Worm (Caenorhabditis elegans): ENCODE data around the gene srbc-63.
A peak's percentile ranks its signal among the peaks of the same experiment; 100 is the strongest.

The srbc-63 gene

DNA sequence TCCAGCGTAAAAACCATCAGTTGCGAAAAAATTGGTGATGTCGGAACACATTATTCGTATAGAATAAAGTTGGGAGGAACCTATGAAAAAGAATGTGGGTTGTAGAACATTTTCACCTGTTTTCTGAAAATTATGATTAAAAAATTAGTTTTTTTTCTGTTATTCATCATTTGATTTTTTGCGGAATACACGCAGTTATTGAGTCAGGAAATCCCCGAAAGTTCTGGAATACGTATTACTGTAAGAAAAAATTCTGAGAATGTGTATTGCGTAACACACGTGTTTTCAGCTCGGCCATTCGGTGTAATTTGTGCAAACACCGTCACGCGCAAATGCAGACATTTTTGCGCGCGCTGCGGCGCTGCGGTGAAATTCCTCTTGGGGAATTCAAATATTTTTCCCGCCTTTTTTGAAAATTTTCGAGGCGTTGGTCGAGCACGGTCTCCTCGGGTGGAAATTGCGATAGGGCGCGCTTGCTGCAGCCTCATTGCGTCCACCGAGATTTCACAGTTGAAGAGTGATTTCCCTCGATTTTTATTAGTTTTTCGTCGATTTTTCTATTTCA, 23.6 kb downstream of the srbc-63 start, which contains the start of gene srh-170:
TSS of gene srh-170 (minus strand) at position 51 of the 565 bp plus-strand sequence.
- TF ChIP-seq tlp-1 (tag; optimal IDR thresholded peaks at IDR 0.05) (no peak), ztf-4 (tag; optimal IDR thresholded peaks at IDR 0.05) (no peak), lin-35 (GFP tag; optimal IDR thresholded peaks at IDR 0.05) (no peak), zip-4 (GFP tag; optimal IDR thresholded peaks at IDR 0.05) (no peak), ceh-8 (GFP tag; optimal IDR thresholded peaks at IDR 0.05) (no peak), ceh-88 (GFP tag; IDR thresholded peaks at IDR 0.05) (no peak), isw-1 (GFP tag; IDR thresholded peaks at IDR 0.05) (0 out of 2 replicates have a peak, but pooled peaks have one; percentile 16), hpl-2 (GFP tag; optimal IDR thresholded peaks at IDR 0.05) (no peak), nhr-47 (tag; optimal IDR thresholded peaks at IDR 0.05) (peak; percentile 8), lin-13 (GFP tag; optimal IDR thresholded peaks at IDR 0.05) (no peak), ama-1 (optimal IDR thresholded peaks at IDR 0.05) (no peak), swsn-7 (tag; optimal IDR thresholded peaks at IDR 0.05) (no peak), nhr-28 (tag; optimal IDR thresholded peaks at IDR 0.05) (no peak), nhr-20 (tag; optimal IDR thresholded peaks at IDR 0.05) (no peak), F16B12.6 (tag; optimal IDR thresholded peaks at IDR 0.05) (peak; percentile 49), hlh-17 (GFP tag; optimal IDR thresholded peaks at IDR 0.05; ENCODE audit: borderline replicate concordance) (no peak), mdl-1 (tag; optimal IDR thresholded peaks at IDR 0.05) (no peak), pqm-1 (tag; optimal IDR thresholded peaks at IDR 0.05) (no peak), dpl-1 (GFP tag; optimal IDR thresholded peaks at IDR 0.05) (peak in 2 of 3 experiments; percentile 16 to 52), unc-98 (GFP tag; IDR thresholded peaks at IDR 0.05) (no peak), efl-1 (optimal IDR thresholded peaks at IDR 0.05) (peak; percentile 35 to 73), efl-1 (GFP tag; optimal IDR thresholded peaks at IDR 0.05 in 1 of 2) (peak; percentile 46 to 72), nhr-19 (GFP tag; conservative IDR thresholded peaks at IDR 0.05) (no peak), lir-3 (tag; optimal IDR thresholded peaks at IDR 0.05; ENCODE audit: poor library complexity) (no peak), grh-1 (GFP tag; IDR thresholded peaks at IDR 0.05) (peak; percentile 57), snu-23 (GFP tag; optimal IDR thresholded peaks at IDR 0.05) (peak; percentile 23), xbp-1 (tag; optimal IDR thresholded peaks at IDR 0.05) (no peak), mab-9 (GFP tag; IDR thresholded peaks at IDR 0.05) (no peak), vab-15 (tag; optimal IDR thresholded peaks at IDR 0.05) (no peak), nhr-71 (tag; optimal IDR thresholded peaks at IDR 0.05) (peak; percentile 11), zag-1 (tag; optimal IDR thresholded peaks at IDR 0.05) (no peak)

DNA sequence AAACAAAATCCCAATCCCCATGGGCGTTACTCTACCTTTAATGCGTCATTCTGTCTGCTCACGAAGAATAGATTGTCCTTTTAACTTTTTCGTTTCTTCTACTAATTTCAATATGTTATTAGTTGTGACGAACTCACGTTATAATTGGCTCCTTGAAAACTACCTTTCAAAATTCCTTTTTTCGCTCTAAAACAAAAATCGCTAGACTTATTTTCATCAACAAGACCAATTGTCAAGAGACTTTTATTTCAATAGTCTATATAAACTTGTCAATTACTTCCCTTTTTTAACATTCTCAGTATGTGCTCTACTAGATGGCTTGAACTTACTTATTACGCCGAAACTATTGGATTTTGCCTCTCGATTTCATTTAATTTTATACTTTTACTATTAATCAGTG, 27.8 kb downstream of the srbc-63 start, which contains the start of gene str-102:
TSS of gene str-102 (plus strand) at position 301 of the 400 bp plus-strand sequence.
- TF ChIP-seq mab-9 (GFP tag; IDR thresholded peaks at IDR 0.05), result no peak
- no peak for TF ChIP-seq ceh-88 (GFP tag; IDR thresholded peaks at IDR 0.05)
- TF ChIP-seq pqm-1 (tag; optimal IDR thresholded peaks at IDR 0.05), result no peak
- TF ChIP-seq sox-4 (tag; optimal IDR thresholded peaks at IDR 0.05), result no peak
- peak; percentile 72 for TF ChIP-seq ceh-8 (GFP tag; optimal IDR thresholded peaks at IDR 0.05)
- no peak for TF ChIP-seq nhr-47 (tag; optimal IDR thresholded peaks at IDR 0.05)
- no peak for TF ChIP-seq nhr-77 (tag; optimal IDR thresholded peaks at IDR 0.05)
- TF ChIP-seq xbp-1 (tag; optimal IDR thresholded peaks at IDR 0.05), result no peak
- no peak for TF ChIP-seq nhr-20 (tag; optimal IDR thresholded peaks at IDR 0.05)

DNA sequence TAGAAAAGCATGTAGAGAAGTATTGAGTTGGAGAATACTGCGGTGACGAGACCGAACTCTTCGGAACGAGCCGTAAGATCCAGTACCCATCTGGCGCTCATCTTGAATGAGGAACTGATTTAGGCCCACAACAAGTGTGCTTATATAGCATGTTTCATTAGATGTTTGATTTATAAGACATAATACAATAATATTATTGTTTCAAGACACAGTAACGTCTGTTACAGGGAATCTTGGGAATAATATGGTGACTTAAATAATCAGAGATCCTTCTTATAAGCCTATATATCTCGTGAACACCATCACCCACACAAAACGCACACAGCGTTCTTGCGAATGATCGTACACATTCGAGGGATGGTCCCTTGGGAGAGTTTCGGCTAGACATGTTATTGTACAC, 28.8 kb downstream of the srbc-63 start, which contains the start of gene str-88:
TSS of gene str-88 (minus strand) at position 101 of the 400 bp plus-strand sequence.
- TF ChIP-seq ceh-90 (tag; optimal IDR thresholded peaks at IDR 0.05) (no peak), rnt-1 (tag; optimal IDR thresholded peaks at IDR 0.05) (no peak), fkh-4 (tag; optimal IDR thresholded peaks at IDR 0.05; ENCODE audit: borderline replicate concordance) (no peak), zip-4 (GFP tag; optimal IDR thresholded peaks at IDR 0.05) (no peak), irx-1 (tag; optimal IDR thresholded peaks at IDR 0.05) (no peak), C34B4.2 (tag; optimal IDR thresholded peaks at IDR 0.05) (no peak), nhr-71 (tag; optimal IDR thresholded peaks at IDR 0.05) (no peak), unc-86 (tag; optimal IDR thresholded peaks at IDR 0.05) (no peak)
